Worm (Caenorhabditis elegans): Measurements from ENCODE around the gene F25H9.7.
A peak's percentile ranks its signal among the peaks of the same experiment; 100 is the strongest.

F25H9.7 gene

DNA sequence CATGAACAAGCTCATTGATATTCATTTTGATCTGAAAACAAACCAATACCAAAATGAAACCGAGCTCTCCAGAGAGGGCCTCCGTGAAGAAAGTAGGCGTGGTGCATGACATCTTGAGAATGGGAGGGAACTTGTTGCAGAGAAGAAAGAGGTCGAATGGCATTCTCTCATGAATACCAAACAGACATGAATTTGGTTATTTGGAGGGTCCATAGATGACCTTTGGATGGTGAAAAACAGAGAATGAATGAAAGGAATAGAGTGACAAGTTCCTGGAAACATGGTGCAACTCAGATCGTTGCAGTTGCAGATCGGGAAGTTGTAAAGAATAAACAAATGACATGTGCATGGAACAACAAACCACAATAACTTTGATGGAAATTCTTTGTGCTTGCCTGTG lies 8.2 kb downstream of the F25H9.7 start, which contains the start of gene T10G3.8:
Gene T10G3.8, minus strand, starts transcription at position 101 of the 400 bp plus-strand sequence.
- TF ChIP-seq ama-1 (optimal IDR thresholded peaks at IDR 0.05) (no peak), scrt-1 (GFP tag; IDR thresholded peaks at IDR 0.05) (no peak), sea-1 (GFP tag; conservative IDR thresholded peaks at IDR 0.05) (no peak), tbx-11 (GFP tag; IDR thresholded peaks at IDR 0.05) (no peak), tra-4 (tag; optimal IDR thresholded peaks at IDR 0.05) (no peak), hmbx-1 (tag; optimal IDR thresholded peaks at IDR 0.05) (no peak)

DNA sequence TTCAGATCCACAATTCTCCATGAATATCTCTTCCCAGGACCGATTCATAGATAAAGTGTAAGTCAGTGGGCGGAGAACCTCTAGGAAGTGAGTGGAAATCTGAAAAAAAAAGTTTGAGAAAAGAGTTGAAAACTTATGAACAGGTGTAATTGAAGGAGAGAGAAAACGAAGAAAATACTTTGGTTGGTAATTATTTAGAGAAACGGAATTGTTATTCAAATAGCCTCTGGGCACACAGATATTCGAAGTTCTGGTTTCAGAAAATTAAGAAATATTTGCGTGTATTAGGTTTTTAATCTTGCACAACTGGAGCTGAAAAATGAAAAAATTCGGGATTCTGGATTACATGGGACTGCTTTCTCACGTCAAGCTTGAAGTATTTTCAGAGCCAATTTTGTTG lies 11.6 kb downstream of the F25H9.7 start, which contains the start of gene T10G3.2:
Gene T10G3.2, minus strand, starts transcription at position 101 of the 400 bp plus-strand sequence.
- no peak for TF ChIP-seq ets-7 (tag; optimal IDR thresholded peaks at IDR 0.05)
- no peak for TF ChIP-seq aly-1 (tag; optimal IDR thresholded peaks at IDR 0.05)
- no peak for TF ChIP-seq flt-1 (GFP tag; IDR thresholded peaks at IDR 0.05)
- no peak for TF ChIP-seq hmg-4 (GFP tag; optimal IDR thresholded peaks at IDR 0.05)
- TF ChIP-seq hnd-1 (tag; optimal IDR thresholded peaks at IDR 0.05): no peak
- no peak for TF ChIP-seq scrt-1 (GFP tag; IDR thresholded peaks at IDR 0.05)
- no peak for TF ChIP-seq tbx-37 (GFP tag; conservative IDR thresholded peaks at IDR 0.05)
- TF ChIP-seq tra-4 (tag; optimal IDR thresholded peaks at IDR 0.05): no peak
- TF ChIP-seq F13C5.2 (tag; optimal IDR thresholded peaks at IDR 0.05): no peak
- TF ChIP-seq B0310.2 (tag; optimal IDR thresholded peaks at IDR 0.05): no peak
- no peak for TF ChIP-seq ama-1 (optimal IDR thresholded peaks at IDR 0.05)
- no peak for TF ChIP-seq tbx-11 (GFP tag; IDR thresholded peaks at IDR 0.05)
- no peak for TF ChIP-seq hmbx-1 (tag; optimal IDR thresholded peaks at IDR 0.05)
- no peak for TF ChIP-seq sea-1 (GFP tag; conservative IDR thresholded peaks at IDR 0.05)
- TF ChIP-seq ceh-36 (tag; optimal IDR thresholded peaks at IDR 0.05): no peak
- TF ChIP-seq pes-1 (GFP tag; IDR thresholded peaks at IDR 0.05): no peak
- no peak for TF ChIP-seq ceh-13 (GFP tag; optimal IDR thresholded peaks at IDR 0.05)

DNA sequence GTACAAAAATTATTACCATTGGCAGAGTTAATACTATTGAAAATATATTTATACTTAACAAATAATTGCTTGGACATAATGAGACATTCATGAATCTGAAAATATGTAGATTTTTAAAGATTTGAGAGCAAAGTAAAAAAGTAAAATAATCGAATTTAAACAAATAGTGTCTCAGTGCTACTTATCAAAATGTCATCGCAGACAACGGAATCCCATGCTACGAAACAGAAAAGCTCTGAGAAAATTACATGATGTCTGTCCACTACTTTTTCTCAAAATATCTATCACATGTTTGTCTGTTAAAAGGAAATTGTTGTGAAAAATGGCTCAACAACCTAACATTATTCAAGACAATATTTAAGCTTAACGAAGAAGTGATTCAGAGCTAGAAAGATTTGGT lies 16.2 kb downstream of the F25H9.7 start, which contains the start of gene T10G3.4:
Gene T10G3.4, minus strand, starts transcription at position 101 of the 400 bp plus-strand sequence.
- TF ChIP-seq ama-1 (optimal IDR thresholded peaks at IDR 0.05): no peak
- no peak for TF ChIP-seq tbx-11 (GFP tag; IDR thresholded peaks at IDR 0.05)
- TF ChIP-seq flt-1 (GFP tag; IDR thresholded peaks at IDR 0.05): no peak
- no peak for TF ChIP-seq F13C5.2 (tag; optimal IDR thresholded peaks at IDR 0.05)
- no peak for TF ChIP-seq hmg-4 (GFP tag; optimal IDR thresholded peaks at IDR 0.05)
- TF ChIP-seq hmbx-1 (tag; optimal IDR thresholded peaks at IDR 0.05): no peak
- no peak for TF ChIP-seq aly-1 (tag; optimal IDR thresholded peaks at IDR 0.05)
- no peak for TF ChIP-seq ceh-13 (GFP tag; optimal IDR thresholded peaks at IDR 0.05)
- no peak for TF ChIP-seq sea-1 (GFP tag; conservative IDR thresholded peaks at IDR 0.05)
- no peak for TF ChIP-seq B0310.2 (tag; optimal IDR thresholded peaks at IDR 0.05)
- TF ChIP-seq ceh-36 (tag; optimal IDR thresholded peaks at IDR 0.05): no peak
- TF ChIP-seq scrt-1 (GFP tag; IDR thresholded peaks at IDR 0.05): no peak
- TF ChIP-seq tbx-37 (GFP tag; conservative IDR thresholded peaks at IDR 0.05): no peak
- TF ChIP-seq pes-1 (GFP tag; IDR thresholded peaks at IDR 0.05): no peak
- no peak for TF ChIP-seq tra-4 (tag; optimal IDR thresholded peaks at IDR 0.05)
- TF ChIP-seq hnd-1 (tag; optimal IDR thresholded peaks at IDR 0.05): no peak
- no peak for TF ChIP-seq ets-7 (tag; optimal IDR thresholded peaks at IDR 0.05)

DNA sequence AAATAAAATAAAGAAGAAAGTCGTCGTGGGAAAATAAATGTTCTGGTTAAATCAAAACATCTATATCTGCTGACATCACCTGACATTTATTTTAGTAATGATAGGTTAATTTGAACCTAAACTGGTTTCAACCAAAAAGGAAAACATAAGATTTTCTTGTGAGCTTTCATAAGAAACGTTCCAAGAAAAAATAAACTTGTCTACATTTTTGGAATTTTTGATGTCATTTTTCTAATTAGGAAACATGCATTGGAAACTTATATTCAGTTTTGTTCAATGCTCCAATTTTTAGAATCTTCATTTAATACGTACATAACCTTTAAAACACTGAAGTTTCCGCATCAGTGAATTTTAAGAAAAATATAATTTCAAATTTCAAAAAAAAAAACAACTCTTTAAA lies 17.6 kb downstream of the F25H9.7 start:
- no peak for TF ChIP-seq hnd-1 (tag; optimal IDR thresholded peaks at IDR 0.05)
- TF ChIP-seq F13C5.2 (tag; optimal IDR thresholded peaks at IDR 0.05): no peak

DNA sequence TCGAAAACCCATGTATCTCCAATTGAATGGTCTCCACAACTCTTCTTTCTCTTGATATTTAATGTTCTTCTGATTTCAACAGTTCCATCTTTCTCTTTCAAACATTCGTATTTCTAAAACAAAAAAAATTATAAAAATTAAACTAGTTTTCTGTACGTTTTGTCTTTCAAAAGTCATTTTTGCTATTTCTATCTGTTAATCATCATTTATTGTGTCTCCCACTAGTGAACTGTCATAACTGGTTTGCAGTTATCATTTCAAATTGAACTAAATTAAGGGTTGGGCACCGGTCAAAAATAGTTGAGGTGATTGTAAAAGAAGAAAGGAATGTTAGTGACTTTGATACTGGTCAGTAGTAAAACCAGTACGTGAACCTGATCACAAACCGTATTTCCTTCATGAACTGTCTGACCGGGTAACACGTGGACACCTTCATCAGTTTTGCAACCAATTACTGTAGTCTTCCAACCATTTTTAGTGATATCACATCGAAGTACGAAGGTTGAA lies 20.2 kb downstream of the F25H9.7 start:
- TF ChIP-seq tbx-37 (GFP tag; conservative IDR thresholded peaks at IDR 0.05) (no peak), ceh-36 (tag; optimal IDR thresholded peaks at IDR 0.05) (no peak), flt-1 (GFP tag; IDR thresholded peaks at IDR 0.05) (no peak), tbx-11 (GFP tag; IDR thresholded peaks at IDR 0.05) (no peak), hmg-4 (GFP tag; optimal IDR thresholded peaks at IDR 0.05) (no peak), hnd-1 (tag; optimal IDR thresholded peaks at IDR 0.05) (no peak), tra-4 (tag; optimal IDR thresholded peaks at IDR 0.05) (no peak), ets-7 (tag; optimal IDR thresholded peaks at IDR 0.05) (no peak), B0310.2 (tag; optimal IDR thresholded peaks at IDR 0.05) (no peak), F13C5.2 (tag; optimal IDR thresholded peaks at IDR 0.05) (no peak), aly-1 (tag; optimal IDR thresholded peaks at IDR 0.05) (no peak), hmbx-1 (tag; optimal IDR thresholded peaks at IDR 0.05) (no peak), sea-1 (GFP tag; conservative IDR thresholded peaks at IDR 0.05) (no peak), scrt-1 (GFP tag; IDR thresholded peaks at IDR 0.05) (no peak), pes-1 (GFP tag; IDR thresholded peaks at IDR 0.05) (no peak)

DNA sequence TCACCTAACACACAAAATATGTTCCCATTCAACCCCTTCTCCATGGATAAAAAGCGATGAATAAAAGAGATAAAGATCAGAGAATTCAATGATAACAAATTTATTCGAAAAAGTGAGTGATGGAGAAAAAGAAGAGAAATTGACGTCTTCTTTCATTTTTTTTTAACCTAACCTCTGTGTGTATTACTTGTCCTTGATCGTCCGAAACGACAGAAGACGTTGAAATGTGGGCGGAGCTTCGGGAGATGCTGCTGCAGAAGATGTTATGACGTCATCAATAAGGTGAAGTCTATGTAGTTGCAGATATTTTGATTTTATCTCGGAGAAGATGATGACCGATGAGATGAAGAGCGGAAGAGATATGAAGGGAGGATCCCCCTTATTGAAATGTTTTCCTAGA lies 21.7 kb downstream of the F25H9.7 start, which contains the start of gene T10G3.3:
Gene T10G3.3, minus strand, starts transcription at position 370 of the 400 bp plus-strand sequence.
- TF ChIP-seq hmbx-1 (tag; optimal IDR thresholded peaks at IDR 0.05) (no peak), ceh-36 (tag; optimal IDR thresholded peaks at IDR 0.05) (no peak), hnd-1 (tag; optimal IDR thresholded peaks at IDR 0.05) (no peak), scrt-1 (GFP tag; IDR thresholded peaks at IDR 0.05) (no peak), ets-7 (tag; optimal IDR thresholded peaks at IDR 0.05) (no peak), pes-1 (GFP tag; IDR thresholded peaks at IDR 0.05) (no peak), tra-4 (tag; optimal IDR thresholded peaks at IDR 0.05) (no peak), F13C5.2 (tag; optimal IDR thresholded peaks at IDR 0.05) (no peak), flt-1 (GFP tag; IDR thresholded peaks at IDR 0.05) (no peak), aly-1 (tag; optimal IDR thresholded peaks at IDR 0.05) (no peak)

DNA sequence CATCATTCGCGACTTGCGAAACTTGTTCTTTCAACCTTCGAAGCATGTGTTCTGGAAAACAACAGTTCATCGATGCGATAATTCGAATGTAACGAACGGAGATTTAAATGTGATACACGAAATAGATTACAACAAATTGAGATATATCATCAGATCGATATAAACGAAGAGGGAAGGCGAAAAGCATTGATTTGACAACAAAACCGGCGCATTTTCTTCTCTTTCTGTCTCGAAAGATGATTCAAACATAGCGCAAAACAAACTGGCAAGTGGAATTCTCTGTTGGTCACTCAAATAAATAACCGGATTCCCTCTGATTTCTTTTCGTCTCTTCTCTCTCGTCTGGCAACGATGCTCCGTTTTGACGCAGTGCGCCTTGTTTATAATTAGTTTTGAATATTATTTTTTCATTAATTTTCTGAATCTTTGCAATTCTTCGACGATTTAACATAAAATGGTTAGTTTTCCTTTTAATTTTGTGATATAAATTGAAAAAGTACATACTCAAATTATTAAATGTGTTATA lies 29.2 kb downstream of the F25H9.7 start, which contains the start of the genes eea-1 and gut-2:
Gene eea-1, minus strand, starts transcription at position 51 of the 526 bp plus-strand sequence.
Gene gut-2, plus strand, starts transcription at position 369 of the 526 bp plus-strand sequence.
- TF ChIP-seq hmg-4 (GFP tag; optimal IDR thresholded peaks at IDR 0.05) (no peak), F13C5.2 (tag; optimal IDR thresholded peaks at IDR 0.05) (peak; percentile 66)

DNA sequence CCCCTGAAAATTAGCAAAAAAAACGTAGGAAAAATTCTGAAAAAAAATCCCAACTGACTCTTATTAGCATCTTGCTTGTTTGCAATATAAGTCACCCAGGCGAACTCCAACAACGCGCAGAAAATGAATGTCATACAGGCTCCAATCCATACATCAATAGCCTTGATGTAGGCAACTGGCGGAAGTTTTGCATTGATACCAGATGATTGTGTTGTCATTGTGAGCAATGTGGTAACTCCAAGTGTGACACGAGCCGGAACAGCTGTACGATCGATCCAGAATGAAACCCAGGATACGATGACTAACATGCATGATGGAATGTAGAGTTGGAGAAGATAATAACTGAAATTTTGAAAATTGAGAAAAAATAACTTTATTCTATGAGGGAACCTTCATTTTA lies 31.1 kb downstream of the F25H9.7 start:
- no peak for TF ChIP-seq ceh-13 (GFP tag; optimal IDR thresholded peaks at IDR 0.05)
- TF ChIP-seq F13C5.2 (tag; optimal IDR thresholded peaks at IDR 0.05): no peak
- no peak for TF ChIP-seq aly-1 (tag; optimal IDR thresholded peaks at IDR 0.05)
- no peak for TF ChIP-seq tbx-37 (GFP tag; conservative IDR thresholded peaks at IDR 0.05)
- no peak for TF ChIP-seq hmg-4 (GFP tag; optimal IDR thresholded peaks at IDR 0.05)
- no peak for TF ChIP-seq tra-4 (tag; optimal IDR thresholded peaks at IDR 0.05)
- TF ChIP-seq hmbx-1 (tag; optimal IDR thresholded peaks at IDR 0.05): no peak

Measured in whole organism, early embryonic.